Fruit fly (Drosophila melanogaster) whole organism, embryonic: ENCODE data around the gene Grip84.
A peak's percentile ranks its signal among the peaks of the same experiment; 100 is the strongest.

Experiments
- Aef1 ChIP-seq: fragments of 200-800 bp; sonication (Bioruptor generic); IDR thresholded peaks from 3 replicates; pipeline ENCODE4 v1.3.6; 2022; ENCODE audit warnings: missing biosample characterization, missing genetic modification characterization
- C15 ChIP-seq: fragments of 200-800 bp; sonication (Bioruptor generic); IDR thresholded peaks from 3 replicates; pipeline ENCODE4 v1.3.6; 2022; ENCODE audit warnings: missing biosample characterization, missing genetic modification characterization
- CG1024 ChIP-seq: fragments of 200-800 bp; sonication (Bioruptor generic); IDR thresholded peaks from 2 replicates; pipeline ENCODE4 v1.3.6; 2022; ENCODE audit warnings: missing biosample characterization, missing genetic modification characterization
- CG10565 ChIP-seq: fragments of 200-800 bp; sonication (Bioruptor generic); optimal IDR thresholded peaks from 3 replicates; lab custom pipeline; 2016; ENCODE audit warnings: missing biosample characterization, mild to moderate bottlenecking, missing genetic modification characterization
- CG13775 ChIP-seq: fragments of 200-800 bp; sonication (Bioruptor generic); optimal IDR thresholded peaks from 3 replicates; lab custom pipeline; 2017; ENCODE audit warnings: missing biosample characterization, mild to moderate bottlenecking, missing genetic modification characterization
- CG14860 ChIP-seq: fragments of 200-800 bp; sonication (Bioruptor generic); IDR thresholded peaks from 3 replicates; pipeline ENCODE4 v1.3.6; 2022; ENCODE audit warnings: missing biosample characterization, missing genetic modification characterization; ENCODE audit not compliant: partially characterized antibody
- CG14965 ChIP-seq: fragments of 200-800 bp; sonication (Bioruptor generic); optimal IDR thresholded peaks from 2 replicates; lab custom pipeline; 2016; ENCODE audit warnings: missing biosample characterization, missing genetic modification characterization, borderline replicate concordance
- CG15479 ChIP-seq: fragments of 200-800 bp; sonication (Bioruptor generic); optimal IDR thresholded peaks from 3 replicates; lab custom pipeline; 2019; ENCODE audit warnings: missing biosample characterization, mild to moderate bottlenecking, missing genetic modification characterization, moderate library complexity
- CG17361 ChIP-seq: fragments of 200-800 bp; sonication (Bioruptor generic); IDR thresholded peaks from 3 replicates; pipeline ENCODE4 v1.3.6; 2022; ENCODE audit warnings: missing biosample characterization, missing genetic modification characterization
- CG17385 ChIP-seq: fragments of 200-800 bp; sonication (Bioruptor generic); optimal IDR thresholded peaks from 3 replicates; lab custom pipeline; 2018; ENCODE audit warnings: missing biosample characterization, mild to moderate bottlenecking, missing genetic modification characterization
- CG18262 ChIP-seq: fragments of 200-800 bp; optimal IDR thresholded peaks from 3 replicates; lab custom pipeline; 2019; ENCODE audit warnings: missing biosample characterization, mild to moderate bottlenecking, missing genetic modification characterization, moderate library complexity
- CG2120 ChIP-seq: fragments of 200-800 bp; sonication (Bioruptor generic); optimal IDR thresholded peaks from 3 replicates; lab custom pipeline; 2016; ENCODE audit warnings: missing biosample characterization, missing genetic modification characterization
- CG2712 ChIP-seq: fragments of 200-800 bp; optimal IDR thresholded peaks from 3 replicates; lab custom pipeline; 2019; ENCODE audit warnings: missing biosample characterization, mild to moderate bottlenecking, missing genetic modification characterization, moderate library complexity
- CG30020 ChIP-seq: fragments of 200-800 bp; optimal IDR thresholded peaks from 2 replicates; lab custom pipeline; 2019; ENCODE audit warnings: missing biosample characterization, mild to moderate bottlenecking, missing genetic modification characterization, moderate library complexity
- CG3407 ChIP-seq: fragments of 200-800 bp; sonication (Bioruptor generic); optimal IDR thresholded peaks from 2 replicates; lab custom pipeline; 2018; ENCODE audit warnings: missing biosample characterization, mild to moderate bottlenecking, missing genetic modification characterization
- CG6254 ChIP-seq: fragments of 200-800 bp; sonication (Bioruptor generic); optimal IDR thresholded peaks from 3 replicates; lab custom pipeline; 2017; ENCODE audit warnings: mild to moderate bottlenecking, missing biosample characterization, missing genetic modification reagents, missing genetic modification characterization
- CG7372 ChIP-seq: fragments of 200-800 bp; sonication (Bioruptor generic); IDR thresholded peaks from 2 replicates; pipeline ENCODE4 v1.3.6; 2022; ENCODE audit warnings: missing biosample characterization, missing genetic modification characterization
- CG7963 ChIP-seq: fragments of 200-800 bp; sonication (Bioruptor generic); IDR thresholded peaks from 3 replicates; pipeline ENCODE4 v1.3.6; 2022; ENCODE audit warnings: missing biosample characterization, missing genetic modification characterization; ENCODE audit not compliant: partially characterized antibody
- CG8281 ChIP-seq: fragments of 200-800 bp; sonication (Bioruptor generic); optimal IDR thresholded peaks from 2 replicates; lab custom pipeline; 2018; ENCODE audit warnings: missing biosample characterization, mild to moderate bottlenecking, missing genetic modification characterization, moderate library complexity
- CG8290 ChIP-seq, 3 experiments: fragments of 200-800 bp; sonication (Bioruptor generic); optimal IDR thresholded peaks; 2 replicates each; lab custom pipeline; 2016 to 2019; ENCODE audit warnings: missing biosample characterization in 3 of 3, missing genetic modification characterization in 3 of 3, mild to moderate bottlenecking in 2 of 3, moderate library complexity in 1 of 3
- CG8944 ChIP-seq: fragments of 200-800 bp; sonication (Bioruptor generic); optimal IDR thresholded peaks from 3 replicates; lab custom pipeline; 2016; ENCODE audit warnings: missing biosample characterization, missing genetic modification characterization
- Chrac-16 ChIP-seq: fragments of 200-800 bp; sonication (Bioruptor generic); optimal IDR thresholded peaks from 3 replicates; lab custom pipeline; 2016; ENCODE audit warnings: missing biosample characterization, missing genetic modification characterization
- CoRest ChIP-seq: fragments of 200-800 bp; sonication (Bioruptor generic); optimal IDR thresholded peaks from 3 replicates; lab custom pipeline; 2018; ENCODE audit warnings: missing biosample characterization, mild to moderate bottlenecking, missing genetic modification characterization, moderate library complexity
- D19A ChIP-seq: fragments of 200-800 bp; optimal IDR thresholded peaks from 3 replicates; lab custom pipeline; 2019; ENCODE audit warnings: missing biosample characterization, mild to moderate bottlenecking, missing genetic modification characterization, moderate library complexity
- D19B ChIP-seq: fragments of 200-800 bp; sonication (Bioruptor generic); optimal IDR thresholded peaks from 2 replicates; lab custom pipeline; 2017; ENCODE audit warnings: missing biosample characterization, mild to moderate bottlenecking, missing genetic modification characterization
- Dfd ChIP-seq, 2 experiments: fragments of >200 bp; optimal IDR thresholded peaks; 2 replicates each; lab custom pipeline; 2017; ENCODE audit warnings: missing biosample characterization in 2 of 2, missing genetic modification characterization in 2 of 2
- HHEX ChIP-seq: fragments of 200-800 bp; sonication (Bioruptor generic); optimal IDR thresholded peaks from 3 replicates; lab custom pipeline; 2017; ENCODE audit warnings: missing biosample characterization, mild to moderate bottlenecking, missing genetic modification characterization, missing genetic modification reagents
- HLH4C ChIP-seq: fragments of 200-800 bp; sonication (Bioruptor generic); IDR thresholded peaks from 3 replicates; pipeline ENCODE4 v1.3.6; 2022; ENCODE audit warnings: missing biosample characterization, missing genetic modification characterization; ENCODE audit not compliant: partially characterized antibody
- Nf-YC ChIP-seq: fragments of 200-800 bp; optimal IDR thresholded peaks from 3 replicates; lab custom pipeline; 2019; ENCODE audit warnings: missing biosample characterization, mild to moderate bottlenecking, missing genetic modification characterization, moderate library complexity
- Sox102F ChIP-seq: fragments of 200-800 bp; sonication (Bioruptor generic); optimal IDR thresholded peaks from 2 replicates; lab custom pipeline; 2018; ENCODE audit warnings: missing biosample characterization, mild to moderate bottlenecking, missing genetic modification characterization, moderate library complexity
- Ssrp ChIP-seq: fragments of 200-800 bp; sonication (Bioruptor generic); optimal IDR thresholded peaks from 2 replicates; lab custom pipeline; 2018; ENCODE audit warnings: missing biosample characterization, mild to moderate bottlenecking, missing genetic modification characterization, moderate library complexity
- ash1 ChIP-seq: fragments of 200-800 bp; sonication (Bioruptor generic); optimal IDR thresholded peaks from 2 replicates; lab custom pipeline; 2018; ENCODE audit warnings: missing biosample characterization, mild to moderate bottlenecking, missing genetic modification characterization
- cas ChIP-seq: fragments of 200-800 bp; sonication (Bioruptor generic); IDR thresholded peaks from 2 replicates; pipeline ENCODE4 v1.3.6; 2022; ENCODE audit warnings: missing biosample characterization, missing genetic modification characterization
- cg ChIP-seq: fragments of 200-800 bp; sonication (Bioruptor generic); optimal IDR thresholded peaks from 3 replicates; lab custom pipeline; 2019; ENCODE audit warnings: missing biosample characterization, mild to moderate bottlenecking, missing genetic modification characterization, moderate library complexity
- dan ChIP-seq: fragments of 200-800 bp; sonication (Bioruptor generic); IDR thresholded peaks from 2 replicates; pipeline ENCODE4 v1.3.6; 2022; ENCODE audit warnings: missing biosample characterization, missing genetic modification characterization
- esg ChIP-seq: fragments of 200-800 bp; sonication (Bioruptor generic); conservative IDR thresholded peaks from 2 replicates; pipeline ENCODE4 v1.3.6; 2022; ENCODE audit warnings: missing biosample characterization, missing genetic modification characterization
- gt ChIP-seq: fragments of 200-800 bp; sonication (Bioruptor generic); IDR thresholded peaks from 2 replicates; pipeline ENCODE4 v1.3.6; 2022; ENCODE audit warnings: missing biosample characterization, missing genetic modification characterization
- hb ChIP-seq: fragments of 200-800 bp; sonication (Bioruptor generic); IDR thresholded peaks from 3 replicates; pipeline ENCODE4 v1.3.6; 2022; ENCODE audit warnings: missing biosample characterization, missing genetic modification characterization; ENCODE audit not compliant: partially characterized antibody
- lola ChIP-seq, 3 experiments: fragments of >200 bp in 2 of 3; fragments of 200-800 bp in 1 of 3; sonication (Bioruptor generic) in 1 of 3; optimal IDR thresholded peaks; 2 replicates each; lab custom pipeline; 2017 to 2019; ENCODE audit warnings: missing biosample characterization in 3 of 3, missing genetic modification characterization in 3 of 3, mild to moderate bottlenecking in 1 of 3, moderate library complexity in 1 of 3
- nerfin-1 ChIP-seq: fragments of 200-800 bp; sonication (Bioruptor generic); optimal IDR thresholded peaks from 3 replicates; lab custom pipeline; 2019; ENCODE audit warnings: missing biosample characterization, mild to moderate bottlenecking, missing genetic modification characterization, moderate library complexity
- phol ChIP-seq: fragments of 200-800 bp; sonication (Bioruptor generic); optimal IDR thresholded peaks from 3 replicates; lab custom pipeline; 2018; ENCODE audit warnings: missing biosample characterization, mild to moderate bottlenecking, missing genetic modification characterization, moderate library complexity
- row ChIP-seq: fragments of 200-800 bp; sonication (Bioruptor generic); IDR thresholded peaks from 3 replicates; pipeline ENCODE4 v1.3.6; 2022; ENCODE audit warnings: missing biosample characterization, missing genetic modification characterization
- run ChIP-seq: fragments of 200-800 bp; sonication (Bioruptor generic); optimal IDR thresholded peaks from 3 replicates; lab custom pipeline; 2018; ENCODE audit warnings: missing biosample characterization, mild to moderate bottlenecking, missing genetic modification characterization
- slbo ChIP-seq: fragments of 200-800 bp; sonication (Bioruptor generic); IDR thresholded peaks from 2 replicates; pipeline ENCODE4 v1.3.6; 2022; ENCODE audit warnings: missing biosample characterization, missing genetic modification characterization
- sob ChIP-seq: fragments of 200-800 bp; sonication (Bioruptor generic); IDR thresholded peaks from 2 replicates; pipeline ENCODE4 v1.3.6; 2022; ENCODE audit warnings: missing biosample characterization, missing genetic modification characterization

Grip84 gene

dm6 chrX:19577940-19578632 is 12.5 kb upstream of the Grip84 start (continued):
- peak; percentile 54 for TF ChIP-seq D19A (tag; lab: Kevin White, UChicago)
- TF ChIP-seq cg: peak; percentile 76
- TF ChIP-seq row (GFP tag; lab: Robert Waterston, UW): no peak; the same call in 2 of the 3 replicates
- no peak for TF ChIP-seq CG8290 (GFP tag; optimal IDR thresholded peaks at IDR 0.05; lab: Kevin White, UChicago)
- TF ChIP-seq CG8290 (tag; optimal IDR thresholded peaks at IDR 0.05; lab: Kevin White, UChicago): no peak
- TF ChIP-seq Nf-YC: no peak
- TF ChIP-seq CG30020 (tag; lab: Kevin White, UChicago): no peak
- peak; percentile 30 for TF ChIP-seq nerfin-1 (tag; lab: Kevin White, UChicago)
- peak; percentile 52 for TF ChIP-seq D19B (GFP tag; lab: Kevin White, UChicago)
- TF ChIP-seq phol (tag; lab: Kevin White, UChicago): peak; percentile 54
- TF ChIP-seq CG15479 (GFP tag; lab: Kevin White, UChicago): peak; percentile 39
- TF ChIP-seq CG13775 (GFP tag; lab: Kevin White, UChicago): peak; percentile 95
- no peak for TF ChIP-seq gt
- TF ChIP-seq, all 482 proteins: peak for 13

DNA sequence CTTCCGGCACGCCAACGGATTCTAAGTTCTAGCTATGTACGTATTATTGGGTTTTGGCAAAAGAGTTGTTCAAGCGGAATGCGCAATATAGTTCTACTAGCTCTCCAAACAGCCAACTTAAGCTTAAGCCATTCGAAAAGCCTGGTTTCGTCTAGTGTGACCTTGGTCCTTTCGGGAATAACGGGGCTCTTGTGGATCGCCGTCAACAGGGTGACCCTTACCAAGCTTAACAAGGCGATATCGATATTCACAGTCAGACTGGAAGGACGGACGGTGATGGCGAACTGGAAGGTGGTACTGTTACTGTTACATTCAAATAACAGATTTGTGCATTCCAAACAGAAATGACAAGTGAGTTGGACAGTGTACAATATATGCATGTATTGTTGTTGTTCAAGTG is 8.1 kb upstream of the Grip84 start:
- TF ChIP-seq CG6254 (peak; percentile 73), esg (GFP tag; lab: Robert Waterston, UW) (no peak), cas (no peak)
- TF ChIP-seq, all 482 proteins: peak for 1

DNA sequence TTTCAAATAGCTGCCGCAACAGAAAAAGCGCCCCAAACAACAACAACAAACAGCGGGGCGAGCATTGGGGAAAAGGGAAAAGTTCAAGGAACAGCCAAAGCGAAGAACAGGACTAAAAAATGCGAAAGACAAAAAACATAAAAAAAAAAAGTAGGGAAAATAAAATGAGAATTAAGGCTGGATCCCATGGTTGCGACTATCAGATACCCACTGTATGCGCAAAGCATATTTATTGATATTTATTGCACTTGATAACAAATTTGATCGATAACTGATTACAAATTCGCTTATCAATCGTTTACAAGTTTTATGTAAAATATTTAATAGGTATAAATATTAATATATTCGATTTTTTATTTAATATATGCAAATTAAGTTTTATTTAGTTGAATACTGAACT is 16.0 kb downstream of the Grip84 start:
- TF ChIP-seq CG1024 (GFP tag; lab: Robert Waterston, UW): no peak
- no peak for TF ChIP-seq ash1 (GFP tag; lab: Kevin White, UChicago)
- TF ChIP-seq lola (GFP tag; optimal IDR thresholded peaks at IDR 0.05; lab: Kevin White, UChicago): peak in 1 of 3 experiments; percentile 27
- TF ChIP-seq HLH4C (GFP tag; lab: Robert Waterston, UW): peak; percentile 54; the same call in 2 of the 3 replicates
- TF ChIP-seq dan (GFP tag; lab: Robert Waterston, UW): no peak
- no peak for TF ChIP-seq slbo (GFP tag; lab: Robert Waterston, UW)
- peak; percentile 24 for TF ChIP-seq D19B (GFP tag; lab: Kevin White, UChicago)
- no peak for TF ChIP-seq CG17385 (GFP tag; lab: Kevin White, UChicago)
- TF ChIP-seq CG8944 (GFP tag; lab: Kevin White, UChicago): no peak
- no peak for TF ChIP-seq CG3407 (GFP tag; lab: Kevin White, UChicago)
- no peak for TF ChIP-seq CG17361
- TF ChIP-seq CG18262 (tag; lab: Kevin White, UChicago): peak; percentile 21
- TF ChIP-seq Aef1 (GFP tag; lab: Robert Waterston, UW): no peak
- TF ChIP-seq row (GFP tag; lab: Robert Waterston, UW): peak; percentile 49; the same call in 2 of the 3 replicates
- no peak for TF ChIP-seq HHEX (GFP tag; lab: Kevin White, UChicago)
- no peak for TF ChIP-seq CG8281 (tag; lab: Kevin White, UChicago)
- no peak for TF ChIP-seq run
- TF ChIP-seq CG10565: no peak
- TF ChIP-seq CG2712 (tag; lab: Kevin White, UChicago): peak; percentile 22
- TF ChIP-seq CG7372 (GFP tag; lab: Robert Waterston, UW): no peak
- no peak for TF ChIP-seq CG14965
- TF ChIP-seq Ssrp: peak; percentile 7
- peak; percentile 16 for TF ChIP-seq CoRest (tag; lab: Kevin White, UChicago)
- peak; percentile 9 for TF ChIP-seq Sox102F (GFP tag; lab: Kevin White, UChicago)
- TF ChIP-seq Dfd (GFP tag; optimal IDR thresholded peaks at IDR 0.05; lab: Kevin White, UChicago): no peak
- peak; percentile 44; the same call in 2 of the 3 replicates for TF ChIP-seq CG14860 (GFP tag; lab: Robert Waterston, UW)
- no peak for TF ChIP-seq C15 (GFP tag; lab: Robert Waterston, UW)
- no peak for TF ChIP-seq CG2120 (GFP tag; lab: Kevin White, UChicago)
- peak; percentile 2 for TF ChIP-seq phol (tag; lab: Kevin White, UChicago)
- TF ChIP-seq CG7963 (GFP tag; lab: Robert Waterston, UW): peak; percentile 40; the same call in 1 of the 3 replicates
- peak; percentile 64; the same call in 1 of the 3 replicates for TF ChIP-seq hb
- TF ChIP-seq Chrac-16 (GFP tag; lab: Kevin White, UChicago): no peak
- no peak for TF ChIP-seq sob (GFP tag; lab: Robert Waterston, UW)
